Worm (Caenorhabditis elegans) whole organism, young adult: ENCODE measurements around the gene arrd-6.

Source experiments
- C06A6.2 ChIP-seq: fragments of 200-800 bp; sonication (Bioruptor generic); conservative IDR thresholded peaks from 2 replicates; pipeline ENCODE4 v1.3.6; 2022; ENCODE audit warnings: missing genetic modification characterization, missing compliant biosample characterization
- D2030.7 ChIP-seq: fragments of 200-800 bp; sonication (Bioruptor generic); IDR thresholded peaks from 2 replicates; pipeline ENCODE4 v1.3.6; 2022; ENCODE audit warnings: missing genetic modification reagents, missing genetic modification characterization, missing compliant biosample characterization
- F10E7.11 ChIP-seq: sonication (generic microtip); optimal IDR thresholded peaks from 2 replicates; lab custom pipeline; 2017; ENCODE audit warnings: mild to moderate bottlenecking, missing genetic modification characterization, moderate library complexity, missing compliant biosample characterization
- F23B12.7 ChIP-seq: sonication (generic microtip); optimal IDR thresholded peaks from 2 replicates; lab custom pipeline; 2017; ENCODE audit warnings: missing genetic modification characterization, mild to moderate bottlenecking, missing compliant biosample characterization, antibody characterized with exemption, moderate library complexity; ENCODE audit not compliant: insufficient read depth
- F37B4.10 ChIP-seq: fragments of 200-800 bp; sonication (Bioruptor generic); IDR thresholded peaks from 2 replicates; pipeline ENCODE4 v1.3.6; 2022; ENCODE audit warnings: missing genetic modification characterization, missing compliant biosample characterization
- K11D2.4 ChIP-seq: fragments of 200-800 bp; sonication (Bioruptor generic); IDR thresholded peaks from 2 replicates; pipeline ENCODE4 v1.3.6; 2022; ENCODE audit warnings: missing genetic modification reagents, missing genetic modification characterization, missing compliant biosample characterization
- T26A5.8 ChIP-seq: sonication (generic microtip); optimal IDR thresholded peaks from 2 replicates; lab custom pipeline; 2016; ENCODE audit warnings: missing genetic modification characterization, missing compliant biosample characterization
- Y79H2A.3 ChIP-seq: fragments of 200-800 bp; sonication (Bioruptor generic); conservative IDR thresholded peaks from 2 replicates; pipeline ENCODE4 v1.3.6; 2022; ENCODE audit warnings: missing genetic modification reagents, missing genetic modification characterization, missing compliant biosample characterization
- atf-7 ChIP-seq: sonication (generic microtip); optimal IDR thresholded peaks from 2 replicates; lab custom pipeline; 2017; ENCODE audit warnings: mild to moderate bottlenecking, missing genetic modification characterization, missing compliant biosample characterization
- attf-3 ChIP-seq: fragments of 200-800 bp; sonication (Bioruptor generic); conservative IDR thresholded peaks from 2 replicates; pipeline ENCODE4 v1.3.6; 2022; ENCODE audit warnings: missing genetic modification reagents, missing genetic modification characterization, missing compliant biosample characterization
- attf-6 ChIP-seq: fragments of 200-800 bp; sonication (Bioruptor generic); IDR thresholded peaks from 2 replicates; pipeline ENCODE4 v1.3.6; 2022; ENCODE audit warnings: missing genetic modification reagents, missing genetic modification characterization, missing compliant biosample characterization
- ceh-40 ChIP-seq: fragments of 200-800 bp; sonication (Bioruptor generic); IDR thresholded peaks from 2 replicates; pipeline ENCODE4 v1.3.6; 2022; ENCODE audit warnings: missing genetic modification characterization, missing compliant biosample characterization
- dpff-1 ChIP-seq: sonication (generic microtip); optimal IDR thresholded peaks from 2 replicates; lab custom pipeline; 2017; ENCODE audit warnings: mild to moderate bottlenecking, missing genetic modification characterization, missing compliant biosample characterization
- dpl-1 ChIP-seq: fragments of 150-350 bp; optimal IDR thresholded peaks from 2 replicates; lab custom pipeline; 2014; ENCODE audit warnings: missing biosample characterization, missing genetic modification reagents, missing genetic modification characterization
- efl-1 ChIP-seq: fragments of 150-350 bp; optimal IDR thresholded peaks from 2 replicates; lab custom pipeline; 2014; ENCODE audit warnings: missing biosample characterization, missing genetic modification reagents, missing genetic modification characterization
- hrde-1 ChIP-seq: sonication (generic microtip); optimal IDR thresholded peaks from 2 replicates; lab custom pipeline; 2016; ENCODE audit warnings: missing genetic modification characterization, mild to moderate bottlenecking, missing compliant biosample characterization, moderate library complexity, missing genotype, missing genetic modification reagents, borderline replicate concordance
- hsf-1 ChIP-seq: fragments of 200-800 bp; sonication (Bioruptor generic); IDR thresholded peaks from 2 replicates; pipeline ENCODE4 v1.3.6; 2022; ENCODE audit warnings: missing genetic modification reagents, missing genetic modification characterization, missing compliant biosample characterization
- lin-35 ChIP-seq, 3 experiments: fragments of 150-350 bp in 2 of 3; sonication (generic microtip) in 1 of 3; optimal IDR thresholded peaks; 2 replicates each; lab custom pipeline; 2014 to 2018; ENCODE audit warnings: missing biosample characterization in 3 of 3, missing genetic modification characterization in 3 of 3, missing genetic modification reagents in 3 of 3
- lin-40 ChIP-seq: sonication (generic microtip); optimal IDR thresholded peaks from 2 replicates; lab custom pipeline; 2016; ENCODE audit warnings: missing genetic modification characterization, mild to moderate bottlenecking, missing compliant biosample characterization, missing genotype, missing genetic modification reagents
- lin-54 ChIP-seq: fragments of 200-800 bp; sonication (Bioruptor generic); optimal IDR thresholded peaks from 2 replicates; lab custom pipeline; 2018; ENCODE audit warnings: mild to moderate bottlenecking, missing genetic modification characterization, missing compliant biosample characterization
- lir-1 ChIP-seq: fragments of 200-800 bp; sonication (Bioruptor generic); conservative IDR thresholded peaks from 2 replicates; pipeline ENCODE4 v1.3.6; 2022; ENCODE audit warnings: missing genetic modification reagents, missing genetic modification characterization, missing compliant biosample characterization
- lsl-1 ChIP-seq: fragments of 200-800 bp; sonication (Bioruptor generic); optimal IDR thresholded peaks from 2 replicates; lab custom pipeline; 2018; ENCODE audit warnings: mild to moderate bottlenecking, missing genetic modification characterization, moderate library complexity, missing compliant biosample characterization
- madf-3 ChIP-seq: fragments of 200-800 bp; sonication (Bioruptor generic); IDR thresholded peaks from 2 replicates; pipeline ENCODE4 v1.3.6; 2022; ENCODE audit warnings: missing genetic modification reagents, missing genetic modification characterization, missing compliant biosample characterization
- madf-6 ChIP-seq: fragments of 200-800 bp; sonication (Bioruptor generic); IDR thresholded peaks from 2 replicates; pipeline ENCODE4 v1.3.6; 2022; ENCODE audit warnings: missing genetic modification reagents, missing genetic modification characterization, missing compliant biosample characterization
- madf-8 ChIP-seq: fragments of 200-800 bp; sonication (Bioruptor generic); conservative IDR thresholded peaks from 2 replicates; pipeline ENCODE4 v1.3.6; 2022; ENCODE audit warnings: missing genetic modification reagents, missing genetic modification characterization, missing compliant biosample characterization
- mcd-1 ChIP-seq: fragments of 200-800 bp; sonication (Bioruptor generic); IDR thresholded peaks from 2 replicates; pipeline ENCODE4 v1.3.6; 2022; ENCODE audit warnings: missing genetic modification reagents, missing genetic modification characterization, missing compliant biosample characterization
- mel-28 ChIP-seq: sonication (generic microtip); optimal IDR thresholded peaks from 2 replicates; lab custom pipeline; 2016; ENCODE audit warnings: borderline replicate concordance, mild to moderate bottlenecking, missing genetic modification characterization, missing compliant biosample characterization
- nfya-1 ChIP-seq: sonication (generic microtip); optimal IDR thresholded peaks from 2 replicates; lab custom pipeline; 2017; ENCODE audit warnings: antibody characterized with exemption, missing compliant biosample characterization, missing genetic modification characterization, borderline replicate concordance; ENCODE audit not compliant: insufficient read depth
- nhr-80 ChIP-seq: sonication (generic microtip); optimal IDR thresholded peaks from 2 replicates; lab custom pipeline; 2016; ENCODE audit warnings: missing genetic modification characterization, missing compliant biosample characterization
- rpc-1 ChIP-seq, 2 experiments: fragments of 150-350 bp in 1 of 2; sonication (generic microtip) in 1 of 2; optimal IDR thresholded peaks; 2 replicates each; lab custom pipeline; 2014 to 2018; ENCODE audit warnings: missing biosample characterization in 1 of 2, missing genetic modification characterization in 1 of 2, missing genetic modification reagents in 1 of 2, missing genotype in 1 of 2
- snpc-1.1 ChIP-seq: sonication (generic microtip); optimal IDR thresholded peaks from 2 replicates; lab custom pipeline; 2017; ENCODE audit warnings: missing genetic modification characterization, mild to moderate bottlenecking, missing compliant biosample characterization, antibody characterized with exemption, moderate library complexity, missing genotype, missing genetic modification reagents; ENCODE audit not compliant: insufficient read depth
- snpc-3.4 ChIP-seq: sonication (generic microtip); optimal IDR thresholded peaks from 2 replicates; lab custom pipeline; 2017; ENCODE audit warnings: missing genetic modification characterization, mild to moderate bottlenecking, missing compliant biosample characterization, antibody characterized with exemption, moderate library complexity, missing genotype, missing genetic modification reagents
- tlf-1 ChIP-seq: fragments of 200-800 bp; sonication (Bioruptor generic); optimal IDR thresholded peaks from 2 replicates; lab custom pipeline; 2018; ENCODE audit warnings: mild to moderate bottlenecking, missing genetic modification characterization, missing compliant biosample characterization
- unc-130 ChIP-seq: sonication (generic microtip); optimal IDR thresholded peaks from 2 replicates; lab custom pipeline; 2016; ENCODE audit warnings: missing genetic modification reagents, missing genetic modification characterization, missing compliant biosample characterization
- xnd-1 ChIP-seq: sonication (generic microtip); optimal IDR thresholded peaks from 2 replicates; lab custom pipeline; 2016; ENCODE audit warnings: missing genotype, missing genetic modification reagents, missing genetic modification characterization, missing compliant biosample characterization

arrd-6 gene

DNA sequence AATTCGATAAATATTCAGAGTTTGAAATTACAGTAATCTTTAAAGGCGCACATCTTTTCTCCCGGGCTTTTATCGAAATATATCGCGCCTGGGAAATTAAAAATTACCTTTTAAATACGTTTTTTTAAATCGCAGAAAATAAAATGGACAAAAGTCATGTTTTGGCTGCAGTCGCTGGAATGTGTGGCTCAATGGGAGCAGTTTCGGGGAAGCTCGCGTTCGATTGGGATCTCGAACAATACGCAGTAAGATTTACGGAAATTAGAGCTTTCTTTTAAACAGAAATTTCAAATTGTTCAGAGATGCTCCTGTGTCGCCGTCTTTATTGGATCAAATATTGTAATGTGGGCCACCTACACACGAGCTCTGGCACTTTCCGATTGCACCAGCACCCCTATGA, 13.0 kb upstream of the arrd-6 start, which contains the start of gene F40F8.12:
Gene F40F8.12, plus strand, starts transcription at position 301 of the 400 bp plus-strand sequence.
- no peak for TF ChIP-seq efl-1
- TF ChIP-seq ceh-40 = no peak
- TF ChIP-seq lsl-1 (GFP tag; lab: Kevin White, UChicago) = peak; percentile 54
- no peak for TF ChIP-seq nfya-1 (tag; lab: Kevin White, UChicago)
- TF ChIP-seq tlf-1 (GFP tag; lab: Kevin White, UChicago) = no peak
- peak; percentile 42; the same call in 1 of the 2 replicates for TF ChIP-seq madf-6
- peak; percentile 45 for TF ChIP-seq madf-8 (GFP tag; lab: Robert Waterston, UW)

DNA sequence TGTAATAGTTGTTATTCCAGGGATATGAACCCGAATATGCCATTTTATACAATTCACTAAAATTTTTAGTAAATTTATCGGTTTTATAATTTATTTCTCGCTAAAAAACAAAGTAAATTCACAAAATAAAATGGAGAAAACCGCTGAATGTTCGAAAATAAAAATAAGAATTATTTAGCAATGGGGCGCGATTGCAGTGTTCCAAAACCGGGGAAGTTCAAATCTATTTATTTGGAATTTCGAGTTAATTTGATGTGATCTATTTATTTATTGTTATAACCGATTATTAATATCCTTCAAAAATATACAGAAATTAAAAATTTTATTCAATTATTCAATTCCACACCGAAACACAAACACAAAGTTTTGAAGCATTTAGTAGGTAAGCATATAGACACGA, 10.0 kb upstream of the arrd-6 start, which contains the start of gene F40F8.11:
Gene F40F8.11, minus strand, starts transcription at position 49 of the 400 bp plus-strand sequence.
- TF ChIP-seq lin-35 (GFP tag; optimal IDR thresholded peaks at IDR 0.05; lab: Kevin White, UChicago) (peak in 1 of 3 experiments; percentile 59), mcd-1 (GFP tag; lab: Robert Waterston, UW) (peak; percentile 82), C06A6.2 (GFP tag; lab: Robert Waterston, UW) (no peak), lir-1 (GFP tag; lab: Robert Waterston, UW) (no peak), dpff-1 (tag; lab: Kevin White, UChicago) (no peak), hsf-1 (GFP tag; lab: Robert Waterston, UW) (no peak), hrde-1 (no peak), K11D2.4 (GFP tag; lab: Robert Waterston, UW) (no peak), dpl-1 (GFP tag; lab: Kevin White, UChicago) (no peak), attf-3 (GFP tag; lab: Robert Waterston, UW) (no peak), unc-130 (GFP tag; lab: Kevin White, UChicago) (no peak), efl-1 (peak; percentile 65), lin-54 (GFP tag; lab: Kevin White, UChicago) (peak; percentile 55)

DNA sequence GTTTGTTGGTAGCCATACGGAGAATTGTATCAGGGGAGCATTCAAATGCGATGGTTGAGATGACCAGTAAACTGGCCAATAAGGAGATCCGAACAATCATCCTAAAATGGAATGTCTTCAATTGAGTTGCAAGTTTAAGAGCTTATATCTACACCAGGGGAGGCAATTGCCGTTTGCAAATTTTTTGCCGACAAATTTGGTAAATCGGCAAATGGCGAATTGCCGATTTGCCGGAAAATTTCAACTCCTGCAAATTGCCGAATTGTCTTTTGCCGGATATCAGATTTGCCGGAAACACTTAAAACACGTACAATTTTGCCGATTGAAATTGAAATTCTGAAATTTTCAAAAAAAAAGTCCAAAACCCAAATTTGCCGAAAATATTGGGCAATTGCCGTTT, 7.7 kb upstream of the arrd-6 start, which contains the start of gene F40F8.5:
Gene F40F8.5, minus strand, starts transcription at position 101 of the 400 bp plus-strand sequence.
- TF ChIP-seq F37B4.10 (GFP tag; lab: Robert Waterston, UW) (no peak), F23B12.7 (tag; lab: Kevin White, UChicago) (no peak), T26A5.8 (tag; lab: Kevin White, UChicago) (no peak), C06A6.2 (GFP tag; lab: Robert Waterston, UW) (no peak), atf-7 (tag; lab: Kevin White, UChicago) (no peak), madf-3 (GFP tag; lab: Robert Waterston, UW) (no peak), nhr-80 (tag; lab: Kevin White, UChicago) (no peak), mel-28 (tag; lab: Kevin White, UChicago) (no peak), Y79H2A.3 (GFP tag; lab: Robert Waterston, UW) (no peak), attf-6 (GFP tag; lab: Robert Waterston, UW) (no peak), xnd-1 (tag; lab: Kevin White, UChicago) (no peak), snpc-1.1 (tag; lab: Kevin White, UChicago) (no peak), lin-40 (no peak)

DNA sequence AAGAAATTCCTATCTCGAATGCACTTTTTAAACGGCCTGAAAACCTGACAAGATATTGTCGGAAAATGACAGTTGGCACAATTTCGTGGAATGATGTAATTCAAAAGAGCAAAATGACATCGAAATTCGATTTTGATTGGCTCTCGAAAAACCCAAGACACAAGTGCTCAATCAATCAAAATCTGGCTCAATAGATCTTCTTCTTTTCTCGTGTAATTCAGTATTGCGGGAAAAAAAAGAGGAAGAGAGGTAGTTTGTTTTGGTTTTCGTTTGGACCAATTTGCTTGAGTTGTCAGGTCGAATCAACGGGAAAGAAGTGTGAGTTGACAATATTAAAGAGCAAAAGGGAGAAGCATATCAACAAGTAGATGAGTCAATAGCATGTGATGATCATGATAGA, 6.8 kb upstream of the arrd-6 start:
- TF ChIP-seq rpc-1 (optimal IDR thresholded peaks at IDR 0.05; lab: Kevin White, UChicago) (no peak), rpc-1 (tag; optimal IDR thresholded peaks at IDR 0.05; lab: Kevin White, UChicago) (no peak), mcd-1 (GFP tag; lab: Robert Waterston, UW) (no peak), F10E7.11 (tag; lab: Kevin White, UChicago) (no peak), nhr-80 (tag; lab: Kevin White, UChicago) (peak; percentile 18), snpc-3.4 (tag; lab: Kevin White, UChicago) (no peak), D2030.7 (GFP tag; lab: Robert Waterston, UW) (no peak)
- TF ChIP-seq, all 124 proteins: peak for 1
